Fruit fly (Drosophila melanogaster) whole organism: ENCODE data around the gene cd.

Source experiments
- CG8478 ChIP-seq: fragments of >200 bp; optimal IDR thresholded peaks from 2 replicates; lab custom pipeline; 2018; ENCODE audit warnings: inconsistent platforms
- Dll ChIP-seq: fragments of >200 bp; optimal IDR thresholded peaks from 2 replicates; lab custom pipeline; 2017
- EcR ChIP-seq, 2 experiments: fragments of >200 bp; optimal IDR thresholded peaks; 2 replicates each; lab custom pipeline; 2017; ENCODE audit warnings: missing biosample characterization in 2 of 2, missing genetic modification characterization in 2 of 2, missing genetic modification reagents in 2 of 2
- pan ChIP-seq: fragments of >200 bp; optimal IDR thresholded peaks from 2 replicates; lab custom pipeline; 2017
- psq ChIP-seq: fragments of >200 bp; optimal IDR thresholded peaks from 2 replicates; lab custom pipeline; 2017
- usp ChIP-seq: fragments of >200 bp; optimal IDR thresholded peaks from 2 replicates; lab custom pipeline; 2017; ENCODE audit warnings: missing biosample characterization, missing genetic modification characterization, mixed read lengths

DNA sequence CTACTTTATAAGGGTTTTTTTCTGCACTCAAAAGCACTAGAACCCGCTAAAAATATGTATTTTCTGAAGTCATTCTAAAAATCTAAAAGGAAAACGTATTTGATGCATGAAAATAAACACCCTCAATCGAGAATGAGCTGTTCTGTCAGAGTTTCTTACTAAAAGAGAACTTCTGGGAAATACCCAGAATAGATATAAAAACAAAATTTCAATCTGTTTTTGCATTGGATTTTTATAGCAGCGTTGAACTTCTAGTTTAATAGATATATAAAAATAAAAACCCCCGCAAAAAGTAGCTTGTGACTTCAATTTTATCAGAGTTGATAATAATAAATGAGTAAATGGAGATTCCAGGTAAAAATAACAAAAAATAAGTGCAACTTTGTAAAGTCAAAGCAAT lies 23.6 kb downstream of the cd start:
- TF ChIP-seq psq (lab: Kevin White, UChicago) (no peak), EcR (GFP tag; optimal IDR thresholded peaks at IDR 0.05; lab: Kevin White, UChicago) (no peak), pan (no peak), CG8478 (lab: Kevin White, UChicago) (no peak), Dll (lab: Kevin White, UChicago) (no peak), usp (GFP tag; lab: Kevin White, UChicago) (no peak)
